Fruit fly (Drosophila melanogaster) whole organism, embryonic: Measurements from ENCODE around the gene Pex10.

Experiments
- Atf6 ChIP-seq: fragments of 200-800 bp; sonication (Bioruptor generic); IDR thresholded peaks from 2 replicates; pipeline ENCODE4 v1.3.6; 2022; ENCODE audit warnings: missing biosample characterization, missing genetic modification characterization
- CG11085 ChIP-seq: fragments of 200-800 bp; sonication (Bioruptor generic); IDR thresholded peaks from 2 replicates; pipeline ENCODE4 v1.3.6; 2022; ENCODE audit warnings: missing biosample characterization, missing genetic modification characterization
- CG11093 ChIP-seq: fragments of 200-800 bp; sonication (Bioruptor generic); IDR thresholded peaks from 3 replicates; pipeline ENCODE4 v1.3.6; 2022; ENCODE audit warnings: missing biosample characterization, missing genetic modification characterization
- CG11695 ChIP-seq: fragments of 200-800 bp; sonication (Bioruptor generic); IDR thresholded peaks from 3 replicates; pipeline ENCODE4 v1.3.6; 2022; ENCODE audit warnings: missing biosample characterization, missing genetic modification characterization
- CG1233 ChIP-seq: fragments of 200-800 bp; sonication (Bioruptor generic); optimal IDR thresholded peaks from 4 replicates; lab custom pipeline; 2018; ENCODE audit warnings: missing biosample characterization, mild to moderate bottlenecking, missing genetic modification characterization
- CG12942 ChIP-seq: fragments of 200-800 bp; sonication (Bioruptor generic); optimal IDR thresholded peaks from 3 replicates; lab custom pipeline; 2016; ENCODE audit warnings: missing biosample characterization, missing genetic modification characterization
- CG13123 ChIP-seq: fragments of 200-800 bp; sonication (Bioruptor generic); optimal IDR thresholded peaks from 2 replicates; lab custom pipeline; 2016; ENCODE audit warnings: missing biosample characterization, missing genetic modification characterization
- CG14710 ChIP-seq: fragments of 200-800 bp; sonication (Bioruptor generic); optimal IDR thresholded peaks from 3 replicates; lab custom pipeline; 2019; ENCODE audit warnings: missing biosample characterization, mild to moderate bottlenecking, missing genetic modification characterization, moderate library complexity
- CG14965 ChIP-seq: fragments of 200-800 bp; sonication (Bioruptor generic); optimal IDR thresholded peaks from 2 replicates; lab custom pipeline; 2016; ENCODE audit warnings: missing biosample characterization, missing genetic modification characterization, borderline replicate concordance
- CG1602 ChIP-seq: fragments of 200-800 bp; sonication (Bioruptor generic); optimal IDR thresholded peaks from 3 replicates; lab custom pipeline; 2016; ENCODE audit warnings: missing biosample characterization, missing genetic modification characterization
- CG16813 ChIP-seq: fragments of 200-800 bp; sonication (Bioruptor generic); IDR thresholded peaks from 3 replicates; pipeline ENCODE4 v1.3.6; 2022; ENCODE audit warnings: missing biosample characterization, missing genetic modification characterization; ENCODE audit not compliant: partially characterized antibody
- CG17829 ChIP-seq: fragments of 200-800 bp; optimal IDR thresholded peaks from 2 replicates; lab custom pipeline; 2019; ENCODE audit warnings: missing biosample characterization, mild to moderate bottlenecking, missing genetic modification characterization, moderate library complexity
- CG18476 ChIP-seq: fragments of 200-800 bp; sonication (Bioruptor generic); optimal IDR thresholded peaks from 2 replicates; lab custom pipeline; 2016; ENCODE audit warnings: missing biosample characterization, mild to moderate bottlenecking, missing genetic modification characterization
- CG4282 ChIP-seq: fragments of 200-800 bp; sonication (Bioruptor generic); optimal IDR thresholded peaks from 2 replicates; lab custom pipeline; 2016; ENCODE audit warnings: missing biosample characterization, missing genetic modification characterization
- CG6813 ChIP-seq: fragments of 200-800 bp; sonication (Bioruptor generic); optimal IDR thresholded peaks from 2 replicates; lab custom pipeline; 2017; ENCODE audit warnings: missing biosample characterization, missing genetic modification characterization, mild to moderate bottlenecking, moderate library complexity, missing genetic modification reagents
- CG7372 ChIP-seq: fragments of 200-800 bp; sonication (Bioruptor generic); IDR thresholded peaks from 2 replicates; pipeline ENCODE4 v1.3.6; 2022; ENCODE audit warnings: missing biosample characterization, missing genetic modification characterization
- D ChIP-seq, 2 experiments: fragments of 200-800 bp in 1 of 2; fragments of >200 bp in 1 of 2; sonication (Bioruptor generic) in 1 of 2; optimal IDR thresholded peaks; 2 replicates in 1 of 2; 3 replicates in 1 of 2; lab custom pipeline; 2017; ENCODE audit warnings: mild to moderate bottlenecking in 1 of 2, missing biosample characterization in 1 of 2, missing genetic modification characterization in 1 of 2, missing genetic modification reagents in 1 of 2
- Dad ChIP-seq: fragments of 200-800 bp; sonication (Bioruptor generic); optimal IDR thresholded peaks from 3 replicates; lab custom pipeline; 2016; ENCODE audit warnings: missing biosample characterization, missing genetic modification characterization
- Dip2 ChIP-seq: fragments of 200-800 bp; sonication (Bioruptor generic); IDR thresholded peaks from 2 replicates; pipeline ENCODE4 v1.3.6; 2022; ENCODE audit warnings: missing biosample characterization, missing genetic modification characterization
- Doc3 ChIP-seq: fragments of 200-800 bp; sonication (Bioruptor generic); IDR thresholded peaks from 3 replicates; pipeline ENCODE4 v1.3.6; 2022; ENCODE audit warnings: missing biosample characterization, missing genetic modification characterization; ENCODE audit not compliant: partially characterized antibody
- Gug ChIP-seq: fragments of 200-800 bp; sonication (Bioruptor generic); IDR thresholded peaks from 4 replicates; pipeline ENCODE4 v1.3.6; 2022; ENCODE audit warnings: missing biosample characterization, missing genetic modification characterization
- HLH3B ChIP-seq: fragments of 200-800 bp; sonication (Bioruptor generic); IDR thresholded peaks from 2 replicates; pipeline ENCODE4 v1.3.6; 2022; ENCODE audit warnings: missing biosample characterization, missing genetic modification characterization
- Scr ChIP-seq: fragments of 200-800 bp; sonication (Bioruptor generic); IDR thresholded peaks from 2 replicates; pipeline ENCODE4 v1.3.6; 2022; ENCODE audit warnings: missing biosample characterization, missing genetic modification characterization; ENCODE audit not compliant: partially characterized antibody
- Sry-β ChIP-seq: fragments of 200-800 bp; sonication (Bioruptor generic); optimal IDR thresholded peaks from 2 replicates; lab custom pipeline; 2018; ENCODE audit warnings: missing biosample characterization, mild to moderate bottlenecking, missing genetic modification characterization, moderate library complexity
- TFAM ChIP-seq: fragments of 200-800 bp; sonication (Bioruptor generic); optimal IDR thresholded peaks from 2 replicates; lab custom pipeline; 2017; ENCODE audit warnings: missing biosample characterization, missing genetic modification characterization, inconsistent platforms
- amos ChIP-seq: fragments of 200-800 bp; sonication (Bioruptor generic); IDR thresholded peaks from 2 replicates; pipeline ENCODE4 v1.3.6; 2022; ENCODE audit warnings: missing biosample characterization, missing genetic modification characterization; ENCODE audit not compliant: partially characterized antibody
- chinmo ChIP-seq: fragments of 200-800 bp; sonication (Bioruptor generic); IDR thresholded peaks from 4 replicates; pipeline ENCODE4 v1.3.6; 2022; ENCODE audit warnings: missing biosample characterization, missing genetic modification characterization; ENCODE audit not compliant: partially characterized antibody
- corto ChIP-seq: fragments of 200-800 bp; sonication (Bioruptor generic); optimal IDR thresholded peaks from 2 replicates; lab custom pipeline; 2016; ENCODE audit warnings: missing biosample characterization, mild to moderate bottlenecking, missing genetic modification characterization, moderate library complexity
- crp ChIP-seq, 2 experiments: fragments of 200-800 bp; sonication (Bioruptor generic); optimal IDR thresholded peaks; 2 replicates in 1 of 2; 3 replicates in 1 of 2; lab custom pipeline; 2017; ENCODE audit warnings: missing biosample characterization in 2 of 2, missing genetic modification characterization in 2 of 2, mild to moderate bottlenecking in 1 of 2, moderate library complexity in 1 of 2
- dimm ChIP-seq: fragments of 200-800 bp; sonication (Bioruptor generic); IDR thresholded peaks from 2 replicates; pipeline ENCODE4 v1.3.6; 2022; ENCODE audit warnings: missing biosample characterization, missing genetic modification characterization
- ems ChIP-seq: fragments of 200-800 bp; sonication (Bioruptor generic); optimal IDR thresholded peaks from 3 replicates; lab custom pipeline; 2016; ENCODE audit warnings: missing biosample characterization, missing genetic modification characterization
- gfzf ChIP-seq: fragments of 200-800 bp; sonication (Bioruptor generic); optimal IDR thresholded peaks from 2 replicates; lab custom pipeline; 2016; ENCODE audit warnings: missing biosample characterization, mild to moderate bottlenecking, missing genetic modification characterization, moderate library complexity
- grn ChIP-seq: fragments of 200-800 bp; sonication (Bioruptor generic); optimal IDR thresholded peaks from 3 replicates; lab custom pipeline; 2017; ENCODE audit warnings: missing biosample characterization, missing genetic modification characterization
- hkb ChIP-seq, 2 experiments: fragments of 200-800 bp in 1 of 2; fragments of >200 bp in 1 of 2; sonication (Bioruptor generic) in 1 of 2; IDR thresholded peaks in 1 of 2; optimal IDR thresholded peaks in 1 of 2; 2 replicates each; pipeline versions ENCODE4 v1.3.6 to Lab custom; 2017 to 2022; ENCODE audit warnings: missing biosample characterization in 1 of 2, missing genetic modification characterization in 1 of 2
- insv ChIP-seq, 2 experiments: fragments of 200-800 bp; sonication (Bioruptor generic); optimal IDR thresholded peaks; 3 replicates each; lab custom pipeline; 2016 to 2018; ENCODE audit warnings: missing biosample characterization in 2 of 2, missing genetic modification characterization in 2 of 2
- knrl ChIP-seq: fragments of 200-800 bp; sonication (Bioruptor generic); IDR thresholded peaks from 3 replicates; pipeline ENCODE4 v1.3.6; 2022; ENCODE audit warnings: missing biosample characterization, missing genetic modification characterization; ENCODE audit not compliant: partially characterized antibody
- lilli ChIP-seq: fragments of 200-800 bp; sonication (Bioruptor generic); optimal IDR thresholded peaks from 3 replicates; lab custom pipeline; 2016; ENCODE audit warnings: missing biosample characterization, missing genetic modification characterization
- mirr ChIP-seq: fragments of 200-800 bp; sonication (Bioruptor generic); optimal IDR thresholded peaks from 3 replicates; lab custom pipeline; 2018; ENCODE audit warnings: missing biosample characterization, mild to moderate bottlenecking, missing genetic modification characterization
- nmo ChIP-seq: fragments of 200-800 bp; sonication (Bioruptor generic); optimal IDR thresholded peaks from 2 replicates; lab custom pipeline; 2018; ENCODE audit warnings: missing biosample characterization, mild to moderate bottlenecking, missing genetic modification characterization, moderate library complexity
- onecut ChIP-seq: fragments of 200-800 bp; sonication (Bioruptor generic); IDR thresholded peaks from 2 replicates; pipeline ENCODE4 v1.3.6; 2022; ENCODE audit warnings: missing biosample characterization, missing genetic modification characterization
- phol ChIP-seq: fragments of 200-800 bp; sonication (Bioruptor generic); optimal IDR thresholded peaks from 3 replicates; lab custom pipeline; 2018; ENCODE audit warnings: missing biosample characterization, mild to moderate bottlenecking, missing genetic modification characterization, moderate library complexity
- ranshi ChIP-seq: fragments of 200-800 bp; sonication (Bioruptor generic); IDR thresholded peaks from 2 replicates; pipeline ENCODE4 v1.3.6; 2022; ENCODE audit warnings: missing biosample characterization, missing genetic modification characterization
- salm ChIP-seq: fragments of 200-800 bp; sonication (Bioruptor generic); optimal IDR thresholded peaks from 2 replicates; lab custom pipeline; 2018; ENCODE audit warnings: missing biosample characterization, mild to moderate bottlenecking, missing genetic modification characterization
- scrt ChIP-seq: fragments of 200-800 bp; sonication (Bioruptor generic); optimal IDR thresholded peaks from 2 replicates; lab custom pipeline; 2018; ENCODE audit warnings: missing biosample characterization, mild to moderate bottlenecking, missing genetic modification characterization, moderate library complexity
- ssp ChIP-seq: fragments of 200-800 bp; sonication (Bioruptor generic); IDR thresholded peaks from 2 replicates; pipeline ENCODE4 v1.3.6; 2022; ENCODE audit warnings: missing biosample characterization, missing genetic modification characterization
- stwl ChIP-seq: fragments of 200-800 bp; sonication (Bioruptor generic); optimal IDR thresholded peaks from 3 replicates; lab custom pipeline; 2018; ENCODE audit warnings: missing biosample characterization, mild to moderate bottlenecking, missing genetic modification characterization, moderate library complexity
- trh ChIP-seq: fragments of 200-800 bp; sonication (Bioruptor generic); optimal IDR thresholded peaks from 2 replicates; lab custom pipeline; 2016; ENCODE audit warnings: missing biosample characterization, missing genetic modification characterization
- vfl ChIP-seq: fragments of 200-800 bp; sonication (Bioruptor generic); optimal IDR thresholded peaks from 2 replicates; lab custom pipeline; 2016; ENCODE audit warnings: missing biosample characterization, missing genetic modification characterization

The Pex10 gene

dm6 chr3L:1558178-1558788, at the start of gene Pex10, which contains the start of gene CG12099 (continued):
- TF ChIP-seq CG12942 (GFP tag; lab: Kevin White, UChicago), result peak; percentile 92
- TF ChIP-seq nmo, result peak; percentile 94
- peak; percentile 75 for TF ChIP-seq CG1233 (GFP tag; lab: Kevin White, UChicago)
- TF ChIP-seq CG18476 (GFP tag; lab: Kevin White, UChicago), result peak; percentile 84
- TF ChIP-seq mirr (GFP tag; lab: Kevin White, UChicago), result peak; percentile 79
- TF ChIP-seq CG13123 (GFP tag; lab: Kevin White, UChicago), result peak; percentile 76
- TF ChIP-seq ssp (GFP tag; lab: Robert Waterston, UW), result peak; percentile 86
- peak; percentile 89 for TF ChIP-seq amos (GFP tag; lab: Robert Waterston, UW)
- peak; percentile 91 for TF ChIP-seq ranshi
- TF ChIP-seq crp (GFP tag; optimal IDR thresholded peaks at IDR 0.05; lab: Kevin White, UChicago), result peak; percentile 87 to 98
- TF ChIP-seq corto (GFP tag; lab: Kevin White, UChicago), result peak; percentile 88
- TF ChIP-seq scrt (GFP tag; lab: Kevin White, UChicago), result no peak
- TF ChIP-seq Sry-β, result peak; percentile 64
- TF ChIP-seq knrl (GFP tag; lab: Robert Waterston, UW), result peak; percentile 97
- TF ChIP-seq Dip2 (GFP tag; lab: Robert Waterston, UW), result peak; percentile 26; the same call in 1 of the 2 replicates
- TF ChIP-seq salm (tag; lab: Kevin White, UChicago), result peak; percentile 59
- TF ChIP-seq CG7372, result peak; percentile 91
- no peak for TF ChIP-seq dimm (GFP tag; lab: Robert Waterston, UW)
- peak; percentile 41 for TF ChIP-seq Dad (GFP tag; lab: Kevin White, UChicago)
- TF ChIP-seq CG11085 (GFP tag; lab: Robert Waterston, UW), result peak; percentile 88
- no peak for TF ChIP-seq CG4282 (GFP tag; lab: Kevin White, UChicago)
- TF ChIP-seq insv (GFP tag; optimal IDR thresholded peaks at IDR 0.05; lab: Kevin White, UChicago), result peak in 1 of 2 experiments; percentile 69
- TF ChIP-seq TFAM (GFP tag; lab: Kevin White, UChicago), result no peak
- no peak for TF ChIP-seq stwl (tag; lab: Kevin White, UChicago)
- peak; percentile 75 for TF ChIP-seq onecut (GFP tag; lab: Robert Waterston, UW)
- peak; percentile 88 for TF ChIP-seq HLH3B (GFP tag; lab: Robert Waterston, UW)
- TF ChIP-seq Scr (GFP tag; lab: Robert Waterston, UW), result peak; percentile 97
- TF ChIP-seq CG17829, result peak; percentile 92
- peak; percentile 84 for TF ChIP-seq CG11695 (GFP tag; lab: Robert Waterston, UW)
- peak; percentile 68 for TF ChIP-seq hkb (optimal IDR thresholded peaks at IDR 0.05; lab: Kevin White, UChicago)
- TF ChIP-seq hkb (GFP tag; IDR thresholded peaks at IDR 0.05; lab: Robert Waterston, UW), result peak; percentile 87
- peak; percentile 76 for TF ChIP-seq vfl (GFP tag; lab: Kevin White, UChicago)
- peak; percentile 94 for TF ChIP-seq CG14710
- no peak for TF ChIP-seq D (optimal IDR thresholded peaks at IDR 0.05; lab: Kevin White, UChicago)
- TF ChIP-seq D (GFP tag; optimal IDR thresholded peaks at IDR 0.05; lab: Kevin White, UChicago), result peak; percentile 68
- TF ChIP-seq gfzf (GFP tag; lab: Kevin White, UChicago), result no peak
- TF ChIP-seq CG14965, result no peak
- TF ChIP-seq lilli (GFP tag; lab: Kevin White, UChicago), result peak; percentile 88
- TF ChIP-seq trh (GFP tag; lab: Kevin White, UChicago), result peak; percentile 72
- TF ChIP-seq CG6813 (GFP tag; lab: Kevin White, UChicago), result peak; percentile 32
- TF ChIP-seq Gug, result peak; percentile 89
- TF ChIP-seq grn (GFP tag; lab: Kevin White, UChicago), result peak; percentile 74
- peak; percentile 91 for TF ChIP-seq Atf6 (GFP tag; lab: Robert Waterston, UW)
- peak; percentile 97 for TF ChIP-seq CG16813 (GFP tag; lab: Robert Waterston, UW)
- TF ChIP-seq ems, result peak; percentile 76
- peak; percentile 90 for TF ChIP-seq CG1602 (GFP tag; lab: Kevin White, UChicago)
- TF ChIP-seq CG11093 (GFP tag; lab: Robert Waterston, UW), result peak; percentile 78; the same call in 2 of the 3 replicates
- peak; percentile 45; the same call in 1 of the 4 replicates for TF ChIP-seq chinmo
- TF ChIP-seq phol (tag; lab: Kevin White, UChicago), result peak; percentile 100
- peak; percentile 93 for TF ChIP-seq Doc3 (GFP tag; lab: Robert Waterston, UW)
